Worm (Caenorhabditis elegans) whole organism, L4/young adult: ENCODE measurements around the gene egl-47.

Source experiments
- dao-5 ChIP-seq: sonication (generic microtip); optimal IDR thresholded peaks from 2 replicates; lab custom pipeline; 2016; ENCODE audit warnings: missing genotype, missing genetic modification characterization, moderate library complexity, missing compliant biosample characterization
- him-1 ChIP-seq: sonication (generic microtip); optimal IDR thresholded peaks from 2 replicates; lab custom pipeline; 2016; ENCODE audit warnings: missing genotype, missing genetic modification reagents, missing genetic modification characterization, missing compliant biosample characterization

DNA sequence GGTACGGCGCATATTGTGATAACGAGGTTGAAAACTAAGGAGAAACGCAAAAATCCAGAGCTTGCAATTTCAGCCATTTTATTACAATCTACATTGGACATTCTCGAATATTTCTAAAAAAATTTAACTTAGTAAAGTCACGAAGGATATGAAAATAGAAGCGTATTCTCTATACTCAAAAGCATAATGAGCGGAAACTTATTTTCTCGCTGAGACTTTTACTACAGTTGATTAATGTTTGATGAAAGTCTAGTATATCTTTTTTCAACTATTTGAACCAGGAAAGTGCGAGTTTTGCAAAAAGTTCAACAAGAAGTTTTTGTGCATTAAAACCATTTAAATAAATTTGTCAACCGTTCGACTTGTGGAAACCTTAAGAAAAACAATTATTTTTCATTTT lies 28.0 kb upstream of the egl-47 start, which contains the start of gene srab-18:
- TF ChIP-seq him-1 (tag; lab: Kevin White, UChicago) (no peak), dao-5 (tag; lab: Kevin White, UChicago) (no peak)
